Fruit fly (Drosophila melanogaster) whole organism, embryonic: ENCODE results near the gene CG14125.

Experiments used
- B-H2 ChIP-seq: fragments of 200-800 bp; sonication (Bioruptor generic); optimal IDR thresholded peaks from 2 replicates; lab custom pipeline; 2018; ENCODE audit warnings: missing biosample characterization, mild to moderate bottlenecking, missing genetic modification characterization
- BtbVII ChIP-seq: fragments of 200-800 bp; sonication (Bioruptor generic); optimal IDR thresholded peaks from 3 replicates; lab custom pipeline; 2017; ENCODE audit warnings: missing biosample characterization, mild to moderate bottlenecking, missing genetic modification characterization
- C15 ChIP-seq: fragments of 200-800 bp; sonication (Bioruptor generic); IDR thresholded peaks from 3 replicates; pipeline ENCODE4 v1.3.6; 2022; ENCODE audit warnings: missing biosample characterization, missing genetic modification characterization
- CG10979 ChIP-seq: fragments of 200-800 bp; sonication (Bioruptor generic); optimal IDR thresholded peaks from 2 replicates; lab custom pipeline; 2018; ENCODE audit warnings: missing biosample characterization, mild to moderate bottlenecking, missing genetic modification characterization, moderate library complexity
- CG12659 ChIP-seq: fragments of 200-800 bp; sonication (Bioruptor generic); optimal IDR thresholded peaks from 3 replicates; lab custom pipeline; 2017; ENCODE audit warnings: mild to moderate bottlenecking, missing biosample characterization, missing genetic modification reagents, missing genetic modification characterization
- CG13424 ChIP-seq: fragments of 200-800 bp; sonication (Bioruptor generic); optimal IDR thresholded peaks from 2 replicates; lab custom pipeline; 2019; ENCODE audit warnings: missing biosample characterization, mild to moderate bottlenecking, missing genetic modification characterization, moderate library complexity
- CG14050 ChIP-seq: fragments of 200-800 bp; sonication (Bioruptor generic); IDR thresholded peaks from 3 replicates; pipeline ENCODE4 v1.3.6; 2022; ENCODE audit warnings: missing biosample characterization, missing genetic modification characterization
- CG15269 ChIP-seq: fragments of 200-800 bp; sonication (Bioruptor generic); optimal IDR thresholded peaks from 2 replicates; lab custom pipeline; 2018; ENCODE audit warnings: missing biosample characterization, mild to moderate bottlenecking, missing genetic modification characterization, moderate library complexity
- CG15601 ChIP-seq: fragments of 200-800 bp; sonication (Bioruptor generic); optimal IDR thresholded peaks from 3 replicates; lab custom pipeline; 2019; ENCODE audit warnings: missing biosample characterization, mild to moderate bottlenecking, missing genetic modification characterization, moderate library complexity
- CG17385 ChIP-seq: fragments of 200-800 bp; sonication (Bioruptor generic); optimal IDR thresholded peaks from 3 replicates; lab custom pipeline; 2018; ENCODE audit warnings: missing biosample characterization, mild to moderate bottlenecking, missing genetic modification characterization
- CG18599 ChIP-seq: fragments of 200-800 bp; sonication (Bioruptor generic); optimal IDR thresholded peaks from 3 replicates; lab custom pipeline; 2017; ENCODE audit warnings: missing biosample characterization, missing genetic modification characterization, mild to moderate bottlenecking, moderate library complexity, missing genetic modification reagents
- CG18619 ChIP-seq: fragments of 200-800 bp; sonication (Bioruptor generic); optimal IDR thresholded peaks from 3 replicates; lab custom pipeline; 2017; ENCODE audit warnings: missing biosample characterization, mild to moderate bottlenecking, missing genetic modification characterization
- CG31388 ChIP-seq: fragments of 200-800 bp; sonication (Bioruptor generic); optimal IDR thresholded peaks from 2 replicates; lab custom pipeline; 2016; ENCODE audit warnings: missing biosample characterization, missing genetic modification characterization
- CG32772 ChIP-seq: fragments of 200-800 bp; sonication (Bioruptor generic); IDR thresholded peaks from 2 replicates; pipeline ENCODE4 v1.3.6; 2022; ENCODE audit warnings: missing biosample characterization, missing genetic modification characterization
- CG3281 ChIP-seq: fragments of 200-800 bp; sonication (Bioruptor generic); optimal IDR thresholded peaks from 3 replicates; lab custom pipeline; 2017; ENCODE audit warnings: missing biosample characterization, mild to moderate bottlenecking, missing genetic modification characterization
- CG8290 ChIP-seq, 3 experiments: fragments of 200-800 bp; sonication (Bioruptor generic); optimal IDR thresholded peaks; 2 replicates each; lab custom pipeline; 2016 to 2019; ENCODE audit warnings: missing biosample characterization in 3 of 3, missing genetic modification characterization in 3 of 3, mild to moderate bottlenecking in 2 of 3, moderate library complexity in 1 of 3
- CG9727 ChIP-seq: fragments of 200-800 bp; sonication (Bioruptor generic); optimal IDR thresholded peaks from 3 replicates; lab custom pipeline; 2017; ENCODE audit warnings: missing biosample characterization, mild to moderate bottlenecking, missing genetic modification characterization
- CG9932 ChIP-seq: fragments of 200-800 bp; sonication (Bioruptor generic); IDR thresholded peaks from 2 replicates; pipeline ENCODE4 v1.3.6; 2022; ENCODE audit warnings: missing biosample characterization, missing genetic modification characterization
- CkIIα-i1 ChIP-seq: fragments of 200-800 bp; sonication (Bioruptor generic); IDR thresholded peaks from 2 replicates; pipeline ENCODE4 v1.3.6; 2022; ENCODE audit warnings: missing biosample characterization, missing genetic modification characterization
- Drgx ChIP-seq: fragments of 200-800 bp; sonication (Bioruptor generic); IDR thresholded peaks from 2 replicates; pipeline ENCODE4 v1.3.6; 2022; ENCODE audit warnings: missing biosample characterization, missing genetic modification characterization
- Ets65A ChIP-seq: fragments of 200-800 bp; sonication (Bioruptor generic); peaks from one replicate; lab custom pipeline; 2016; ENCODE audit warnings: missing biosample characterization, missing genetic modification characterization
- HLHmδ ChIP-seq: fragments of 200-800 bp; sonication (Bioruptor generic); optimal IDR thresholded peaks from 2 replicates; lab custom pipeline; 2018; ENCODE audit warnings: missing biosample characterization, mild to moderate bottlenecking, missing genetic modification characterization, moderate library complexity
- NK7.1 ChIP-seq: fragments of 200-800 bp; sonication (Bioruptor generic); optimal IDR thresholded peaks from 3 replicates; lab custom pipeline; 2016; ENCODE audit warnings: missing biosample characterization, missing genetic modification characterization
- Stat92E ChIP-seq, 3 experiments: fragments of >200 bp in 2 of 3; fragments of 200-800 bp in 1 of 3; sonication (Bioruptor generic) in 1 of 3; optimal IDR thresholded peaks; 2 replicates each; lab custom pipeline; 2017 to 2019; ENCODE audit warnings: missing biosample characterization in 3 of 3, missing genetic modification characterization in 3 of 3, mild to moderate bottlenecking in 1 of 3, moderate library complexity in 1 of 3
- TFAM ChIP-seq: fragments of 200-800 bp; sonication (Bioruptor generic); optimal IDR thresholded peaks from 2 replicates; lab custom pipeline; 2017; ENCODE audit warnings: missing biosample characterization, missing genetic modification characterization, inconsistent platforms
- Taf1 ChIP-seq: fragments of 200-800 bp; sonication (Bioruptor generic); IDR thresholded peaks from 2 replicates; pipeline ENCODE4 v1.3.6; 2022; ENCODE audit warnings: missing biosample characterization, missing genetic modification characterization
- YL-1 ChIP-seq: fragments of 200-800 bp; sonication (Bioruptor generic); optimal IDR thresholded peaks from 3 replicates; lab custom pipeline; 2017; ENCODE audit warnings: missing biosample characterization, mild to moderate bottlenecking, missing genetic modification characterization
- bigmax ChIP-seq: fragments of 200-800 bp; sonication (Bioruptor generic); optimal IDR thresholded peaks from 2 replicates; lab custom pipeline; 2018; ENCODE audit warnings: missing biosample characterization, mild to moderate bottlenecking, missing genetic modification characterization
- bsh ChIP-seq, 2 experiments: fragments of 200-800 bp; sonication (Bioruptor generic); optimal IDR thresholded peaks; 2 replicates each; lab custom pipeline; 2017 to 2018; ENCODE audit warnings: mild to moderate bottlenecking in 2 of 2, missing biosample characterization in 2 of 2, missing genetic modification characterization in 2 of 2, moderate library complexity in 1 of 2
- corto ChIP-seq: fragments of 200-800 bp; sonication (Bioruptor generic); optimal IDR thresholded peaks from 2 replicates; lab custom pipeline; 2016; ENCODE audit warnings: missing biosample characterization, mild to moderate bottlenecking, missing genetic modification characterization, moderate library complexity
- crc ChIP-seq: fragments of 200-800 bp; sonication (Bioruptor generic); optimal IDR thresholded peaks from 2 replicates; lab custom pipeline; 2016; ENCODE audit warnings: missing biosample characterization, missing genetic modification characterization
- crp ChIP-seq, 2 experiments: fragments of 200-800 bp; sonication (Bioruptor generic); optimal IDR thresholded peaks; 2 replicates in 1 of 2; 3 replicates in 1 of 2; lab custom pipeline; 2017; ENCODE audit warnings: missing biosample characterization in 2 of 2, missing genetic modification characterization in 2 of 2, mild to moderate bottlenecking in 1 of 2, moderate library complexity in 1 of 2
- disco-r ChIP-seq: fragments of 200-800 bp; sonication (Bioruptor generic); optimal IDR thresholded peaks from 2 replicates; lab custom pipeline; 2016; ENCODE audit warnings: missing biosample characterization, missing genetic modification characterization
- gcm2 ChIP-seq: fragments of 200-800 bp; sonication (Bioruptor generic); optimal IDR thresholded peaks from 2 replicates; lab custom pipeline; 2016; ENCODE audit warnings: missing biosample characterization, missing genetic modification characterization
- inv ChIP-seq: fragments of 200-800 bp; sonication (Bioruptor generic); IDR thresholded peaks from 2 replicates; pipeline ENCODE4 v1.3.6; 2022; ENCODE audit warnings: missing biosample characterization, missing genetic modification characterization; ENCODE audit not compliant: partially characterized antibody
- lbe ChIP-seq: fragments of 200-800 bp; sonication (Bioruptor generic); optimal IDR thresholded peaks from 2 replicates; lab custom pipeline; 2016; ENCODE audit warnings: missing biosample characterization, mild to moderate bottlenecking, missing genetic modification characterization
- lmd ChIP-seq: fragments of 200-800 bp; sonication (Bioruptor generic); IDR thresholded peaks from 2 replicates; pipeline ENCODE4 v1.3.6; 2022; ENCODE audit warnings: missing biosample characterization, missing genetic modification characterization
- nom ChIP-seq: fragments of 200-800 bp; sonication (Bioruptor generic); optimal IDR thresholded peaks from 2 replicates; lab custom pipeline; 2017; ENCODE audit warnings: missing biosample characterization, missing genetic modification characterization, mild to moderate bottlenecking, moderate library complexity, missing genetic modification reagents
- onecut ChIP-seq: fragments of 200-800 bp; sonication (Bioruptor generic); IDR thresholded peaks from 2 replicates; pipeline ENCODE4 v1.3.6; 2022; ENCODE audit warnings: missing biosample characterization, missing genetic modification characterization
- peb ChIP-seq: fragments of 200-800 bp; sonication (Bioruptor generic); IDR thresholded peaks from 2 replicates; pipeline ENCODE4 v1.3.6; 2022; ENCODE audit warnings: missing biosample characterization, missing genetic modification characterization
- prd ChIP-seq, 3 experiments: fragments of >200 bp in 2 of 3; fragments of 200-800 bp in 1 of 3; sonication (Bioruptor generic) in 1 of 3; optimal IDR thresholded peaks in 2 of 3; IDR thresholded peaks in 1 of 3; 2 replicates in 2 of 3; 3 replicates in 1 of 3; pipeline versions ENCODE4 v1.3.6 to Lab custom; 2017 to 2022; ENCODE audit warnings: missing biosample characterization in 1 of 3, missing genetic modification characterization in 1 of 3
- sens ChIP-seq: fragments of 200-800 bp; sonication (Bioruptor generic); peaks from one replicate; lab custom pipeline; 2016; ENCODE audit warnings: missing biosample characterization, missing genetic modification characterization
- slp2 ChIP-seq: fragments of 200-800 bp; sonication (Bioruptor generic); optimal IDR thresholded peaks from 2 replicates; lab custom pipeline; 2016; ENCODE audit warnings: missing biosample characterization, missing genetic modification characterization
- stc ChIP-seq: fragments of 200-800 bp; sonication (Bioruptor generic); IDR thresholded peaks from 2 replicates; pipeline ENCODE4 v1.3.6; 2022; ENCODE audit warnings: missing biosample characterization, missing genetic modification characterization
- stwl ChIP-seq: fragments of 200-800 bp; sonication (Bioruptor generic); optimal IDR thresholded peaks from 3 replicates; lab custom pipeline; 2018; ENCODE audit warnings: missing biosample characterization, mild to moderate bottlenecking, missing genetic modification characterization, moderate library complexity
- zen ChIP-seq: fragments of 200-800 bp; sonication (Bioruptor generic); optimal IDR thresholded peaks from 3 replicates; lab custom pipeline; 2018; ENCODE audit warnings: missing biosample characterization, mild to moderate bottlenecking, missing genetic modification characterization, moderate library complexity

The CG14125 gene

DNA sequence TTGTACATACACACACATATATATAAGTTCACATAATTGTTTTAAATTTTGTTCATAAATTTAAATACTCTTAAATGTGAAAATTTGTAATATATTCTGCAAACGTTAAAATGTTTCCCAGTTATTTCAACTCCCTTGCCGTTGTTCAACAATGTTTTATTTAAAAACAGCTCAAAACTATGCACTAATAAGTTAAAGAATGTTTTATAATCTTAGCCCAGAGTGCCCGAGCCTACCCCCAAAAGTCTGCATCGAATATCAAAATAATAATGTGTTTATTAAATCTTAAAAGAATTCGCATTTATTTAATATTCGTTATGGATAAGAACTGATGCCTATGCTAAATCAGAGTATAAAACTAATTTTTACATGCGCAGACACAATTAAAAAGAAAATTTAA lies 33.2 kb downstream of the CG14125 start:
- TF ChIP-seq lbe (GFP tag; lab: Kevin White, UChicago) (no peak), CkIIα-i1 (no peak), CG15601 (tag; lab: Kevin White, UChicago) (peak; percentile 78), CG15269 (no peak), stwl (tag; lab: Kevin White, UChicago) (peak; percentile 27), YL-1 (GFP tag; lab: Kevin White, UChicago) (no peak)

DNA sequence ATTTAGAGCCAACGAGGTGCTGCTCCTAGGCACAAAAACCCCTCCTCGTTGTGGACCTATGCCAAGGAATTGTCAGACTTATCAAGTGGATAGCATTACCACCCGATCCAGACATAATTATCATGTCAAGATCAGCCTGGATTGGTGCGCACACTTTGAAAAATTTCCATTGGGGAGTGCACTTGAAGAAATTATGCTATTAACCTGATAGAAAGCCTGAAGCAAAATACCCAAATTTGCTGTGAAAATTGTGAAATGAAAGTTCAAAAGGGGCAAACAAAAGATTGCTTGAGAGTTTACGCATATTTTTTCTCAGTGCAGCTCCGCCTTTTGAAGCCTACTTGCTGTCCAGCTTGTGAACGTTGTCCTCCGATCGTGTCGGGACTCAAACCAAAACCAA lies 39.0 kb downstream of the CG14125 start:
- TF ChIP-seq TFAM (GFP tag; lab: Kevin White, UChicago) (no peak), CG9727 (GFP tag; lab: Kevin White, UChicago) (no peak), CG12659 (GFP tag; lab: Kevin White, UChicago) (no peak), CG13424 (tag; lab: Kevin White, UChicago) (no peak), corto (GFP tag; lab: Kevin White, UChicago) (no peak), CG10979 (no peak), NK7.1 (no peak), CG14050 (GFP tag; lab: Robert Waterston, UW) (no peak), CG17385 (GFP tag; lab: Kevin White, UChicago) (no peak), lmd (GFP tag; lab: Robert Waterston, UW) (no peak), crc (GFP tag; lab: Kevin White, UChicago) (no peak), disco-r (no peak), CG9932 (no peak), Stat92E (GFP tag; optimal IDR thresholded peaks at IDR 0.05; lab: Kevin White, UChicago) (no peak), slp2 (GFP tag; lab: Kevin White, UChicago) (no peak), gcm2 (GFP tag; lab: Kevin White, UChicago) (no peak), inv (GFP tag; lab: Robert Waterston, UW) (no peak), CG18599 (no peak), CG3281 (GFP tag; lab: Kevin White, UChicago) (no peak)
- TF ChIP-seq, all 482 proteins: peak for 0

DNA sequence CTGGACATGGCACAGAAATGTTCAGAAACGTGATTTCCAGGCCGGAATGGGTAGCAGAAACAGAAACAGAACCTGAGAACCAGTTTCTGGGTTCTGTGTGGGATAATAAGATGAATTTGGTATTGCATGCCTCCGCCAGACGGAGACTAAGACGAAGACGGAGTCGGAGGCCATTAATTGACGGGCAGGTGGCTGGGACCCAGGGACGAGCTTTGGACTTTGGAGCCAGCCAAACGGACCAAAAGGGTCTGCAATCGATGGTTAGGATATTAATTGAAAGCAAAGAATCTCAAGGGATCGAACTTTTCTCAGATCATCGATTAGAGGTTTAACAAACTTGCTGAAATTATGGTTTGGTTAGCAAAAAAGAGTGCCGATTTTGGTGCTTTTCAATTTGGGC lies 39.6 kb downstream of the CG14125 start:
- TF ChIP-seq nom (GFP tag; lab: Kevin White, UChicago), result peak; percentile 74
- no peak for TF ChIP-seq disco-r
- TF ChIP-seq Ets65A (GFP tag; lab: Kevin White, UChicago), result peak; percentile 45

DNA sequence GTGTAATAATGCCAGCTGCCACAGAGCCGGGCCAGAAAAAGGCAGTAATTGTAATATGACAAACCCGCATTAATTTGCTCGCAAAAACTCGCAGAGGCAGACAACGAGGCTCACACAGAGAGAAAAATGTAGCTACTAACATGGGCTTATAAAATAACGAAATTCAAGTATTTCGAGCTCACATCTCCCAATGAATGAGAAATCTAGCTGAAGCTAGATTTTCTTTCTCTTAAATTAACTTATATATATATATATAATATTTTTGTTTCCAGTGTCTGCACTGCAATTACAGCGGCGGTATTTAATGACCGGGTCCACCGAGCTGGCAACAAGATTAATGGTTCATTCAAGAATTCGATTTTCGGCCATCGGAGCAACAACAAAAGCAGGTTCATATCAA lies 41.5 kb downstream of the CG14125 start:
- TF ChIP-seq peb (GFP tag; lab: Robert Waterston, UW) (no peak), corto (GFP tag; lab: Kevin White, UChicago) (peak; percentile 10), B-H2 (GFP tag; lab: Kevin White, UChicago) (no peak), sens (GFP tag; lab: Kevin White, UChicago) (no peak), CG8290 (GFP tag; optimal IDR thresholded peaks at IDR 0.05; lab: Kevin White, UChicago) (no peak), CG8290 (tag; optimal IDR thresholded peaks at IDR 0.05; lab: Kevin White, UChicago) (no peak), Taf1 (GFP tag; lab: Robert Waterston, UW) (no peak), bsh (GFP tag; optimal IDR thresholded peaks at IDR 0.05; lab: Kevin White, UChicago) (no peak), bigmax (GFP tag; lab: Kevin White, UChicago) (no peak), BtbVII (GFP tag; lab: Kevin White, UChicago) (no peak), lbe (GFP tag; lab: Kevin White, UChicago) (peak; percentile 54), HLHmδ (GFP tag; lab: Kevin White, UChicago) (no peak), prd (optimal IDR thresholded peaks at IDR 0.05; lab: Kevin White, UChicago) (no peak), prd (GFP tag; IDR thresholded peaks at IDR 0.05; lab: Robert Waterston, UW) (no peak; the same call in 2 of the 3 replicates), Drgx (GFP tag; lab: Robert Waterston, UW) (peak; percentile 71), crp (GFP tag; optimal IDR thresholded peaks at IDR 0.05; lab: Kevin White, UChicago) (no peak), CG18619 (no peak), onecut (no peak), stc (GFP tag; lab: Robert Waterston, UW) (no peak), C15 (GFP tag; lab: Robert Waterston, UW) (no peak), zen (tag; lab: Kevin White, UChicago) (no peak), CG31388 (no peak), CG32772 (no peak)
